Fruit fly (Drosophila melanogaster): ENCODE data around the gene CG43074.

DNA sequence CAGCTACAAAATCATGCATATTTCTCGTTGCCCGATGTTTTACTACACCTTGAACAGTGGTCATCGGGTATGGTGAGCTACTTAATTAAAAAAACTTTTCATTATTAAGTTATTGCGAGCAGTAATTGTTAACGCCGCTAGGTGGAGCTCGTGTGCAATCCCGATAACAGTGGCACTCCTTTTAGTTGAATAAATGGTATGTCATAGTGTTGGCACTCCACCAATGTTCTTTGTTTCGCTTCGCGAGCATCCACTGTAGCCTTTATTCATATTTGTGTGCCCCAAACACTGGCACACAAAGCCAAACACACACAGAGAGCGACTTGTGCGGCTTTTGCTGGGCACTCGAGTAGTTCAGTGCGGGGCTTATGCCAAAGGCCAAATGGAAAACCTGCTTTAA, 33.4 kb upstream of the CG43074 start:
- no peak for TF ChIP-seq Sin3A (optimal IDR thresholded peaks at IDR 0.05)
- no peak for TF ChIP-seq ttk (optimal IDR thresholded peaks at IDR 0.05)
- TF ChIP-seq insv (optimal IDR thresholded peaks at IDR 0.05) = no peak

Data from Kc167 (cell line).